Fruit fly (Drosophila melanogaster) whole organism, pupa: ENCODE measurements around the gene pad.

Experiments used
- CG10348 ChIP-seq: fragments of 200-800 bp; sonication (Bioruptor generic); IDR thresholded peaks from 2 replicates; pipeline ENCODE4 v1.3.6; 2022; ENCODE audit warnings: missing biosample characterization, missing genetic modification characterization
- CG12605 ChIP-seq: fragments of 200-800 bp; sonication (Bioruptor generic); IDR thresholded peaks from 2 replicates; pipeline ENCODE4 v1.3.6; 2022; ENCODE audit warnings: missing biosample characterization, missing genetic modification characterization
- CG13204 ChIP-seq: fragments of 200-800 bp; sonication (Bioruptor generic); optimal IDR thresholded peaks from 2 replicates; lab custom pipeline; 2018; ENCODE audit warnings: missing biosample characterization, mild to moderate bottlenecking, missing genetic modification characterization, moderate library complexity
- CG14655 ChIP-seq: fragments of 200-800 bp; sonication (Bioruptor generic); optimal IDR thresholded peaks from 3 replicates; lab custom pipeline; 2017; ENCODE audit warnings: mild to moderate bottlenecking, missing biosample characterization, missing genetic modification reagents, missing genetic modification characterization
- CG15710 ChIP-seq: fragments of 200-800 bp; sonication (Bioruptor generic); optimal IDR thresholded peaks from 2 replicates; lab custom pipeline; 2018; ENCODE audit warnings: missing biosample characterization, mild to moderate bottlenecking, missing genetic modification characterization, moderate library complexity
- CG17806 ChIP-seq: fragments of 200-800 bp; sonication (Bioruptor generic); optimal IDR thresholded peaks from 2 replicates; lab custom pipeline; 2018; ENCODE audit warnings: missing biosample characterization, mild to moderate bottlenecking, missing genetic modification characterization, moderate library complexity
- CG32121 ChIP-seq: fragments of 200-800 bp; sonication (Bioruptor generic); IDR thresholded peaks from 2 replicates; pipeline ENCODE4 v1.3.6; 2022; ENCODE audit warnings: missing biosample characterization, missing genetic modification characterization
- CG34367 ChIP-seq: fragments of 200-800 bp; sonication (Bioruptor generic); optimal IDR thresholded peaks from 2 replicates; lab custom pipeline; 2018; ENCODE audit warnings: missing biosample characterization, mild to moderate bottlenecking, missing genetic modification characterization
- CG4496 ChIP-seq: fragments of 200-800 bp; sonication (Bioruptor generic); IDR thresholded peaks from 3 replicates; pipeline ENCODE4 v1.3.6; 2022; ENCODE audit warnings: missing biosample characterization, missing genetic modification characterization
- CG8159 ChIP-seq: fragments of 200-800 bp; sonication (Bioruptor generic); optimal IDR thresholded peaks from 3 replicates; lab custom pipeline; 2018; ENCODE audit warnings: missing biosample characterization, mild to moderate bottlenecking, missing genetic modification characterization, moderate library complexity
- CG8301 ChIP-seq: fragments of 200-800 bp; sonication (Bioruptor generic); optimal IDR thresholded peaks from 2 replicates; lab custom pipeline; 2018; ENCODE audit warnings: missing biosample characterization, mild to moderate bottlenecking, missing genetic modification characterization
- CG9948 ChIP-seq: fragments of 200-800 bp; sonication (Bioruptor generic); optimal IDR thresholded peaks from 2 replicates; lab custom pipeline; 2018; ENCODE audit warnings: missing biosample characterization, mild to moderate bottlenecking, missing genetic modification characterization, moderate library complexity
- D1 ChIP-seq: fragments of 200-800 bp; sonication (Bioruptor generic); optimal IDR thresholded peaks from 2 replicates; lab custom pipeline; 2018; ENCODE audit warnings: missing biosample characterization, mild to moderate bottlenecking, missing genetic modification characterization, moderate library complexity
- EcR ChIP-seq: fragments of 200-800 bp; sonication (Bioruptor generic); optimal IDR thresholded peaks from 3 replicates; lab custom pipeline; 2019; ENCODE audit warnings: missing biosample characterization, missing genetic modification characterization, mild to moderate bottlenecking, moderate library complexity, missing genetic modification reagents
- Ets98B ChIP-seq: fragments of 200-800 bp; sonication (Bioruptor generic); IDR thresholded peaks from 2 replicates; pipeline ENCODE4 v1.3.6; 2022; ENCODE audit warnings: missing biosample characterization, missing genetic modification characterization
- Pif1A ChIP-seq: fragments of 200-800 bp; sonication (Bioruptor generic); optimal IDR thresholded peaks from 3 replicates; lab custom pipeline; 2016; ENCODE audit warnings: missing biosample characterization, missing genetic modification characterization
- Pif1B ChIP-seq: fragments of 200-800 bp; sonication (Bioruptor generic); optimal IDR thresholded peaks from 3 replicates; lab custom pipeline; 2016; ENCODE audit warnings: missing biosample characterization, missing genetic modification characterization
- Snoo ChIP-seq: fragments of 200-800 bp; sonication (Bioruptor generic); optimal IDR thresholded peaks from 3 replicates; lab custom pipeline; 2017; ENCODE audit warnings: missing biosample characterization, mild to moderate bottlenecking, missing genetic modification characterization, inconsistent platforms
- fd96Ca ChIP-seq: fragments of 200-800 bp; sonication (Bioruptor generic); IDR thresholded peaks from 3 replicates; pipeline ENCODE4 v1.3.6; 2022; ENCODE audit warnings: missing biosample characterization, missing genetic modification characterization
- gl ChIP-seq: fragments of 200-800 bp; sonication (Bioruptor generic); optimal IDR thresholded peaks from 2 replicates; lab custom pipeline; 2018; ENCODE audit warnings: missing biosample characterization, mild to moderate bottlenecking, missing genetic modification characterization
- rn ChIP-seq: fragments of 200-800 bp; sonication (Bioruptor generic); IDR thresholded peaks from 2 replicates; pipeline ENCODE4 v1.3.6; 2022; ENCODE audit warnings: missing biosample characterization, missing genetic modification characterization

The pad gene

dm6 chr3R:16341817-16342374 lies at the start of gene pad, which contains the start of gene SF2:
TSS of gene pad (plus strand) at chr3R:16342318.
TSS of gene SF2 (minus strand) at chr3R:16341988.
- TF ChIP-seq EcR (GFP tag; lab: Kevin White, UChicago) (no peak), CG17806 (tag; lab: Kevin White, UChicago) (peak; percentile 57), CG13204 (GFP tag; lab: Kevin White, UChicago) (no peak), CG15710 (peak; percentile 69), CG10348 (GFP tag; lab: Robert Waterston, UW) (no peak), gl (tag; lab: Kevin White, UChicago) (no peak), CG34367 (tag; lab: Kevin White, UChicago) (peak; percentile 35), Pif1A (GFP tag; lab: Kevin White, UChicago) (no peak), Snoo (peak; percentile 69), Ets98B (GFP tag; lab: Robert Waterston, UW) (peak; percentile 42; the same call in 1 of the 2 replicates), CG32121 (0 out of 2 replicates have a peak, but pooled peaks have one; percentile 14), CG14655 (GFP tag; lab: Kevin White, UChicago) (no peak), CG9948 (tag; lab: Kevin White, UChicago) (peak; percentile 32), CG8301 (tag; lab: Kevin White, UChicago) (peak; percentile 29), fd96Ca (no peak), D1 (no peak), CG4496 (peak; percentile 47; the same call in 2 of the 3 replicates), Pif1B (GFP tag; lab: Kevin White, UChicago) (no peak), CG8159 (tag; lab: Kevin White, UChicago) (peak; percentile 75), rn (GFP tag; lab: Robert Waterston, UW) (no peak), CG12605 (no peak)

DNA sequence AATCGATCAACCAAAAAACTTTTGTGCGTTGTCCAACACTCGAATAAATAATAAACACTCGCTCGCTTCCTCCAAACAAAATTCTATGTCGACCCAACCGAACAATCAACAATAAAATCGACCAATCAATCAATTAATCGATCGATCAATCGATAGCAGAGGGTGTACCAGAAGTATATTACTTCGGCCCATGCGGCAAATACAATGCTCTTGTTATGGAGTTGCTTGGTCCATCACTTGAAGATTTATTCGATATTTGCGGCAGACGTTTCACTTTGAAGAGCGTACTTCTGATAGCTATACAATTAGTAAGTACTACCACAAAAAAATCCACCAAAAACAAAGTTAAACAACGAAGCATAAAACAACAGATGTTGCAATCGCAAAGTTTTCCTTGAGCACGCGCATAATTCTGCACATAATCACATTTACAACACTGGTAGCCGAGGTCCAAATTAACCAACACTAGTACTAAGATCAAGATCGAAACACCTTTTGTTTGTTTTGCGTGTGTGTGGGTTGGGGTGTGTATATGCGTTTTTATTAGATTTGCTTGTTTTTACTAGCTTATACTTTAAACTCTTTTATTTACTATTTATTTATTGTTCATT lies 46.5 kb upstream of the pad start:
- TF ChIP-seq CG8301 (tag; lab: Kevin White, UChicago) = no peak
- TF ChIP-seq Pif1A (GFP tag; lab: Kevin White, UChicago) = no peak
- TF ChIP-seq CG4496 = no peak
- TF ChIP-seq gl (tag; lab: Kevin White, UChicago) = no peak
- TF ChIP-seq Pif1B (GFP tag; lab: Kevin White, UChicago) = no peak
- TF ChIP-seq fd96Ca = no peak
- no peak for TF ChIP-seq CG32121
- TF ChIP-seq Snoo = no peak
- no peak for TF ChIP-seq CG34367 (tag; lab: Kevin White, UChicago)
- no peak for TF ChIP-seq CG13204 (GFP tag; lab: Kevin White, UChicago)

- no peak for TF ChIP-seq CG8301 (tag; lab: Kevin White, UChicago)
- TF ChIP-seq EcR (GFP tag; lab: Kevin White, UChicago) = peak; percentile 93
- no peak for TF ChIP-seq D1
- TF ChIP-seq Pif1B (GFP tag; lab: Kevin White, UChicago) = peak; percentile 23
Observed at dm6 chr3R:16305185-16305989, 36.7 kb upstream of the pad start, which contains the start of gene Zip89B. TSS of gene Zip89B (plus strand) at chr3R:16305758.

DNA sequence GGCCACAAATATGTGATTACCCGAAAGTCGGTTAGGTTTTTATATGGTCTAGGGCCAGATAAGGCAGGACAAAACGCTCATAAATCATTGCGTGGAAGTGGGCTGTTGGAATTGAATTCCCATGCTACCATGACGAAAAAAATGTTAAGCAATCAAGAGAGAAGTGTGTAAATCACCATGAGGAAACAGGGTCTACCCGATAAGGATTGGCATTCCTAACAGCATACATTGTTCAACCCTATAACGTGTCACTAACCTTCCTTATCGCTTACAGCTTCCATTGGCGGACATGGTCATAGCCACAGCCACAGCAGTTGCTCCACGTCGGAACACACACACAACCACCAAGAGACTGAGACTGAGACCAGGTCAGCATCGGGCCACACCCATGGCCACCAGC lies 34.1 kb upstream of the pad start:
- TF ChIP-seq CG13204 (GFP tag; lab: Kevin White, UChicago) (no peak), EcR (GFP tag; lab: Kevin White, UChicago) (peak; percentile 69), CG8301 (tag; lab: Kevin White, UChicago) (no peak)

DNA sequence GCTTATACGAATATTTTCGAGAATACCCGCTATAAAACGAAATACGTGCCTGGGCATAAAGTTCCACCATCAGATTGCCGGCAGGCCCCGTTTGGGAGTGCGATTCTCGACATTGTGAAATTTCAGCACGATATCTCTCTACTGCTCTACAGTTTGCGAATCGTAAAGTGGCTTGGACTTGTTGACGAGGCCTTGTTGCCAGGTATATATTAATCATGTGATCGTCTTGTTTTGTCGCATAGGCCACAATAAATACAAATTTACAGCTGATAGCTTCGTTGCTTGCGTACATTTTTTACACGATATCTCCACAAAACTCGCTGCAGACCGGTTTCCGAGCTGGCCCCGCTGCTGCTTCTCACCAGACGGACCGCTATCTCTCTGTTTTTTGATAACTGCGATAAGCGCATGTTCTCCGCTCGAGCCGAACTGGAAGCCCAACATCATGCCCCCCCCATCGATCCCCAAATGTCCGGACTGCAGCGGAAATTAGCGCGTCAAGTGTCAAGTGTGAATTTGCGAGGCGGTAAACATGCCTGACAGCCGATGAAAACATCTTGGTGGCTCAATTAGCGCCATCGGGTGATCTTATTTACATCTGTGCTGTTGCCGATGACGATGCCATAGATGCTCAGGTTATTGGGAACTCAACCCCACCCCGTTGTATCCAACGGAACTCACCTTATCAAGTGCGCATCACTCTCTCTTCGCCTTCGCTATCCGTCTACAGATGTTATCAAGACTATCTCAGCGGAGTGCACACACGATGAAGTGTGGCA lies 32.6 kb upstream of the pad start:
- TF ChIP-seq CG15710 = peak; percentile 10
- TF ChIP-seq Snoo = no peak
- peak; percentile 19 for TF ChIP-seq CG8159 (tag; lab: Kevin White, UChicago)
- TF ChIP-seq CG12605 = 0 out of 2 replicates have a peak, but pooled peaks have one; percentile 17
- peak; percentile 67 for TF ChIP-seq CG13204 (GFP tag; lab: Kevin White, UChicago)
- no peak for TF ChIP-seq CG9948 (tag; lab: Kevin White, UChicago)
- 0 out of 3 replicates have a peak, but pooled peaks have one; percentile 42 for TF ChIP-seq CG4496
- TF ChIP-seq Pif1A (GFP tag; lab: Kevin White, UChicago) = peak; percentile 10
- TF ChIP-seq CG32121 = peak; percentile 30; the same call in 1 of the 2 replicates

dm6 chr3R:16310081-16310493 lies 32.0 kb upstream of the pad start:
- TF ChIP-seq CG15710 (no peak), CG8301 (tag; lab: Kevin White, UChicago) (no peak), fd96Ca (no peak), EcR (GFP tag; lab: Kevin White, UChicago) (no peak), CG17806 (tag; lab: Kevin White, UChicago) (no peak), gl (tag; lab: Kevin White, UChicago) (no peak), CG13204 (GFP tag; lab: Kevin White, UChicago) (no peak), CG8159 (tag; lab: Kevin White, UChicago) (no peak), Ets98B (GFP tag; lab: Robert Waterston, UW) (no peak), Pif1B (GFP tag; lab: Kevin White, UChicago) (no peak), CG14655 (GFP tag; lab: Kevin White, UChicago) (no peak), CG32121 (no peak), D1 (no peak), Snoo (no peak), CG9948 (tag; lab: Kevin White, UChicago) (no peak)
